Fruit fly (Drosophila melanogaster) whole organism, embryonic: ENCODE data around the gene Sem1.

Source experiments
- C15 ChIP-seq: fragments of 200-800 bp; sonication (Bioruptor generic); IDR thresholded peaks from 3 replicates; pipeline ENCODE4 v1.3.6; 2022; ENCODE audit warnings: missing biosample characterization, missing genetic modification characterization
- CG10147 ChIP-seq: fragments of 200-800 bp; sonication (Bioruptor generic); optimal IDR thresholded peaks from 2 replicates; lab custom pipeline; 2019; ENCODE audit warnings: missing biosample characterization, mild to moderate bottlenecking, missing genetic modification characterization, moderate library complexity
- CG1233 ChIP-seq: fragments of 200-800 bp; sonication (Bioruptor generic); optimal IDR thresholded peaks from 4 replicates; lab custom pipeline; 2018; ENCODE audit warnings: missing biosample characterization, mild to moderate bottlenecking, missing genetic modification characterization
- CG13296 ChIP-seq: fragments of 200-800 bp; sonication (Bioruptor generic); optimal IDR thresholded peaks from 3 replicates; lab custom pipeline; 2018; ENCODE audit warnings: missing biosample characterization, mild to moderate bottlenecking, missing genetic modification characterization
- CG1603 ChIP-seq: fragments of 200-800 bp; sonication (Bioruptor generic); optimal IDR thresholded peaks from 2 replicates; lab custom pipeline; 2019; ENCODE audit warnings: missing biosample characterization, mild to moderate bottlenecking, missing genetic modification characterization, moderate library complexity
- CG16779 ChIP-seq: fragments of 200-800 bp; sonication (Bioruptor generic); IDR thresholded peaks from 2 replicates; pipeline ENCODE4 v1.3.6; 2022; ENCODE audit warnings: missing biosample characterization, missing genetic modification characterization
- CG17912 ChIP-seq: fragments of 200-800 bp; sonication (Bioruptor generic); optimal IDR thresholded peaks from 2 replicates; lab custom pipeline; 2018; ENCODE audit warnings: missing biosample characterization, mild to moderate bottlenecking, missing genetic modification characterization
- CG2116 ChIP-seq: fragments of 200-800 bp; sonication (Bioruptor generic); optimal IDR thresholded peaks from 3 replicates; lab custom pipeline; 2018; ENCODE audit warnings: missing biosample characterization, mild to moderate bottlenecking, missing genetic modification characterization
- CG2199 ChIP-seq: fragments of 200-800 bp; sonication (Bioruptor generic); IDR thresholded peaks from 3 replicates; pipeline ENCODE4 v1.3.6; 2022; ENCODE audit warnings: missing biosample characterization, missing genetic modification characterization
- CG31365 ChIP-seq: fragments of 200-800 bp; sonication (Bioruptor generic); optimal IDR thresholded peaks from 2 replicates; lab custom pipeline; 2018; ENCODE audit warnings: missing biosample characterization, mild to moderate bottlenecking, missing genetic modification characterization
- CG32767 ChIP-seq: fragments of 200-800 bp; sonication (Bioruptor generic); IDR thresholded peaks from 2 replicates; pipeline ENCODE4 v1.3.6; 2022; ENCODE audit warnings: missing biosample characterization, missing genetic modification characterization
- CG33213 ChIP-seq: fragments of 200-800 bp; sonication (Bioruptor generic); optimal IDR thresholded peaks from 3 replicates; lab custom pipeline; 2016; ENCODE audit warnings: missing biosample characterization, missing genetic modification characterization
- CG3847 ChIP-seq: fragments of 200-800 bp; sonication (Bioruptor generic); IDR thresholded peaks from 2 replicates; pipeline ENCODE4 v1.3.6; 2022; ENCODE audit warnings: missing biosample characterization, missing genetic modification characterization
- CG4424 ChIP-seq: fragments of 200-800 bp; sonication (Bioruptor generic); optimal IDR thresholded peaks from 3 replicates; lab custom pipeline; 2016; ENCODE audit warnings: missing biosample characterization, missing genetic modification characterization
- CG4854 ChIP-seq: fragments of 200-800 bp; sonication (Bioruptor generic); optimal IDR thresholded peaks from 2 replicates; lab custom pipeline; 2016; ENCODE audit warnings: missing biosample characterization, missing genetic modification characterization, inconsistent platforms
- CG8089 ChIP-seq: fragments of 200-800 bp; sonication (Bioruptor generic); optimal IDR thresholded peaks from 3 replicates; lab custom pipeline; 2016; ENCODE audit warnings: missing biosample characterization, missing genetic modification characterization
- CG8478 ChIP-seq: fragments of >200 bp; optimal IDR thresholded peaks from 2 replicates; lab custom pipeline; 2018
- CG9437 ChIP-seq: fragments of 200-800 bp; sonication (Bioruptor generic); optimal IDR thresholded peaks from 2 replicates; lab custom pipeline; 2018; ENCODE audit warnings: missing biosample characterization, mild to moderate bottlenecking, missing genetic modification characterization
- CG9876 ChIP-seq: fragments of 200-800 bp; sonication (Bioruptor generic); optimal IDR thresholded peaks from 2 replicates; lab custom pipeline; 2016; ENCODE audit warnings: missing biosample characterization, missing genetic modification characterization
- CHES-1-like ChIP-seq: fragments of 200-800 bp; sonication (Bioruptor generic); optimal IDR thresholded peaks from 2 replicates; lab custom pipeline; 2016; ENCODE audit warnings: missing biosample characterization, missing genetic modification characterization
- Camta ChIP-seq: fragments of 200-800 bp; sonication (Bioruptor generic); optimal IDR thresholded peaks from 2 replicates; lab custom pipeline; 2016; ENCODE audit warnings: missing biosample characterization, missing genetic modification characterization
- Dbx ChIP-seq: fragments of 200-800 bp; sonication (Bioruptor generic); IDR thresholded peaks from 3 replicates; pipeline ENCODE4 v1.3.6; 2022; ENCODE audit warnings: missing biosample characterization, missing genetic modification characterization
- Doc2 ChIP-seq: fragments of 200-800 bp; sonication (Bioruptor generic); IDR thresholded peaks from 2 replicates; pipeline ENCODE4 v1.3.6; 2022; ENCODE audit warnings: missing biosample characterization, missing genetic modification characterization
- E2f2 ChIP-seq: fragments of 200-800 bp; sonication (Bioruptor generic); IDR thresholded peaks from 2 replicates; pipeline ENCODE4 v1.3.6; 2022; ENCODE audit warnings: missing biosample characterization, missing genetic modification characterization
- ERR ChIP-seq: fragments of 200-800 bp; sonication (Bioruptor generic); optimal IDR thresholded peaks from 2 replicates; lab custom pipeline; 2016; ENCODE audit warnings: missing biosample characterization, missing genetic modification characterization
- Rfx ChIP-seq: fragments of 200-800 bp; sonication (Bioruptor generic); IDR thresholded peaks from 2 replicates; pipeline ENCODE4 v1.3.6; 2022; ENCODE audit warnings: missing biosample characterization, missing genetic modification characterization
- Sry-β ChIP-seq: fragments of 200-800 bp; sonication (Bioruptor generic); optimal IDR thresholded peaks from 2 replicates; lab custom pipeline; 2018; ENCODE audit warnings: missing biosample characterization, mild to moderate bottlenecking, missing genetic modification characterization, moderate library complexity
- ac ChIP-seq: fragments of 200-800 bp; sonication (Bioruptor generic); optimal IDR thresholded peaks from 3 replicates; lab custom pipeline; 2017; ENCODE audit warnings: missing biosample characterization, mild to moderate bottlenecking, missing genetic modification characterization
- aop ChIP-seq: fragments of 200-800 bp; sonication (Bioruptor generic); IDR thresholded peaks from 2 replicates; pipeline ENCODE4 v1.3.6; 2022; ENCODE audit warnings: missing biosample characterization, missing genetic modification characterization
- caup ChIP-seq: fragments of 200-800 bp; sonication (Bioruptor generic); optimal IDR thresholded peaks from 3 replicates; lab custom pipeline; 2017; ENCODE audit warnings: missing biosample characterization, mild to moderate bottlenecking, missing genetic modification characterization, moderate library complexity; ENCODE audit not compliant: severe bottlenecking
- chinmo ChIP-seq: fragments of 200-800 bp; sonication (Bioruptor generic); IDR thresholded peaks from 4 replicates; pipeline ENCODE4 v1.3.6; 2022; ENCODE audit warnings: missing biosample characterization, missing genetic modification characterization; ENCODE audit not compliant: partially characterized antibody
- crc ChIP-seq: fragments of 200-800 bp; sonication (Bioruptor generic); optimal IDR thresholded peaks from 2 replicates; lab custom pipeline; 2016; ENCODE audit warnings: missing biosample characterization, missing genetic modification characterization
- cwo ChIP-seq: fragments of 200-800 bp; sonication (Bioruptor generic); optimal IDR thresholded peaks from 3 replicates; lab custom pipeline; 2017; ENCODE audit warnings: missing biosample characterization, missing genetic modification characterization, mild to moderate bottlenecking, moderate library complexity, missing genetic modification reagents
- danr ChIP-seq: fragments of 200-800 bp; sonication (Bioruptor generic); IDR thresholded peaks from 2 replicates; pipeline ENCODE4 v1.3.6; 2022; ENCODE audit warnings: missing biosample characterization, missing genetic modification characterization
- dpn ChIP-seq, 2 experiments: fragments of 200-800 bp; sonication (Bioruptor generic); optimal IDR thresholded peaks; 3 replicates each; lab custom pipeline; 2016; ENCODE audit warnings: missing biosample characterization in 2 of 2, missing genetic modification characterization in 2 of 2
- fd64A ChIP-seq: fragments of 200-800 bp; sonication (Bioruptor generic); optimal IDR thresholded peaks from 3 replicates; lab custom pipeline; 2018; ENCODE audit warnings: missing biosample characterization, mild to moderate bottlenecking, missing genetic modification characterization
- grau ChIP-seq: fragments of 200-800 bp; optimal IDR thresholded peaks from 3 replicates; lab custom pipeline; 2019; ENCODE audit warnings: missing biosample characterization, mild to moderate bottlenecking, missing genetic modification characterization, moderate library complexity
- grn ChIP-seq: fragments of 200-800 bp; sonication (Bioruptor generic); optimal IDR thresholded peaks from 3 replicates; lab custom pipeline; 2017; ENCODE audit warnings: missing biosample characterization, missing genetic modification characterization
- gro ChIP-seq: fragments of 200-800 bp; sonication (Bioruptor generic); optimal IDR thresholded peaks from 2 replicates; lab custom pipeline; 2016; ENCODE audit warnings: missing biosample characterization, missing genetic modification characterization
- ham ChIP-seq: fragments of 200-800 bp; sonication (Bioruptor generic); IDR thresholded peaks from 2 replicates; pipeline ENCODE4 v1.3.6; 2022; ENCODE audit warnings: missing biosample characterization, missing genetic modification characterization
- klu ChIP-seq: fragments of 200-800 bp; sonication (Bioruptor generic); IDR thresholded peaks from 2 replicates; pipeline ENCODE4 v1.3.6; 2022; ENCODE audit warnings: missing biosample characterization, missing genetic modification characterization
- mam ChIP-seq: fragments of 200-800 bp; sonication (Bioruptor generic); optimal IDR thresholded peaks from 3 replicates; lab custom pipeline; 2016; ENCODE audit warnings: missing biosample characterization, missing genetic modification characterization
- odd ChIP-seq: fragments of 200-800 bp; sonication (Bioruptor generic); optimal IDR thresholded peaks from 2 replicates; lab custom pipeline; 2017; ENCODE audit warnings: missing biosample characterization, mild to moderate bottlenecking, missing genetic modification characterization
- onecut ChIP-seq: fragments of 200-800 bp; sonication (Bioruptor generic); IDR thresholded peaks from 2 replicates; pipeline ENCODE4 v1.3.6; 2022; ENCODE audit warnings: missing biosample characterization, missing genetic modification characterization
- p53 ChIP-seq: fragments of 200-800 bp; sonication (Bioruptor generic); optimal IDR thresholded peaks from 2 replicates; lab custom pipeline; 2016; ENCODE audit warnings: missing biosample characterization, missing genetic modification characterization
- pros ChIP-seq: fragments of 200-800 bp; sonication (Bioruptor generic); optimal IDR thresholded peaks from 3 replicates; lab custom pipeline; 2019; ENCODE audit warnings: missing biosample characterization, mild to moderate bottlenecking, missing genetic modification characterization, moderate library complexity
- ranshi ChIP-seq: fragments of 200-800 bp; sonication (Bioruptor generic); IDR thresholded peaks from 2 replicates; pipeline ENCODE4 v1.3.6; 2022; ENCODE audit warnings: missing biosample characterization, missing genetic modification characterization
- repo ChIP-seq: fragments of 200-800 bp; sonication (Bioruptor generic); optimal IDR thresholded peaks from 2 replicates; lab custom pipeline; 2016; ENCODE audit warnings: missing biosample characterization, missing genetic modification characterization
- sens ChIP-seq: fragments of 200-800 bp; sonication (Bioruptor generic); peaks from one replicate; lab custom pipeline; 2016; ENCODE audit warnings: missing biosample characterization, missing genetic modification characterization
- shn ChIP-seq: fragments of 200-800 bp; sonication (Bioruptor generic); optimal IDR thresholded peaks from 3 replicates; lab custom pipeline; 2016; ENCODE audit warnings: missing biosample characterization, missing genetic modification characterization
- sr ChIP-seq: fragments of 200-800 bp; sonication (Bioruptor generic); IDR thresholded peaks from 3 replicates; pipeline ENCODE4 v1.3.6; 2022; ENCODE audit warnings: missing biosample characterization, missing genetic modification characterization
- zfh1 ChIP-seq: fragments of 200-800 bp; sonication (Bioruptor generic); IDR thresholded peaks from 3 replicates; pipeline ENCODE4 v1.3.6; 2022; ENCODE audit warnings: missing biosample characterization, missing genetic modification characterization

Sem1 gene

DNA sequence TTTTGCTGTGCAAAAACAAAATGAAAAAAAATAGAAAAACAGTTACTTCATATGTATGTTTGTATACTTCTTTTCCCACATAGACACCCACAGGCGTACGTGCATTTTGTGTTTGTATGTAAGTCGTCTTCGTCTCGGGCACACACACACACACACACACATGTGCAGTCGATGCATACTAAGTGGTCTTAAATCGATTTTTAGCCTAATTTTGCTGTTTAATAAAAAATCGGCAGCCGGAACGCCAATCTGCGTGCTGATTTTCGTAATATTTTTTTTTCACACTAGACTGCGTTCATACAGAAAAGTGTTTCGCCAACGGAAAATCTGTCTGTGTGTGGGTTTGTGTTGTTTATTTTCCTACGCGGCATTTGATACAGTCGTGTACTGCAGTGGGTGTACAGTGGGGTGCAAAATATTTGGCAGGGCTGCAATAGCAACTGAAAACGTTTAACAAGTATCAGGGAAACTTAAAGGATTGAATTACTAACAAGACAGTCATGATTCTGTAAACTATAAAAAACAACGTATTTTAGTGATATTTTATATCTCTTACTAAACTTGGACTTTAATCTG is 30.6 kb upstream of the Sem1 start (continued):
- TF ChIP-seq cwo (GFP tag; lab: Kevin White, UChicago), result no peak
- TF ChIP-seq mam (GFP tag; lab: Kevin White, UChicago), result peak; percentile 59
- TF ChIP-seq CG4424 (GFP tag; lab: Kevin White, UChicago), result peak; percentile 16
- peak; percentile 27 for TF ChIP-seq CG13296 (GFP tag; lab: Kevin White, UChicago)
- peak; percentile 22 to 32 for TF ChIP-seq dpn (GFP tag; optimal IDR thresholded peaks at IDR 0.05; lab: Kevin White, UChicago)
- peak; percentile 32 for TF ChIP-seq ERR (GFP tag; lab: Kevin White, UChicago)
- no peak for TF ChIP-seq CG31365 (tag; lab: Kevin White, UChicago)
- TF ChIP-seq repo (GFP tag; lab: Kevin White, UChicago), result peak; percentile 35
- TF ChIP-seq CG1603 (tag; lab: Kevin White, UChicago), result peak; percentile 45
- peak; percentile 34; the same call in 1 of the 3 replicates for TF ChIP-seq Dbx (GFP tag; lab: Robert Waterston, UW)
- peak; percentile 4 for TF ChIP-seq fd64A (GFP tag; lab: Kevin White, UChicago)
- peak; percentile 92 for TF ChIP-seq sens (GFP tag; lab: Kevin White, UChicago)
- TF ChIP-seq CG3847 (GFP tag; lab: Robert Waterston, UW), result 0 out of 2 replicates have a peak, but pooled peaks have one; percentile 23
- peak; percentile 92 for TF ChIP-seq chinmo (GFP tag; lab: Robert Waterston, UW)
- TF ChIP-seq gro (GFP tag; lab: Kevin White, UChicago), result peak; percentile 55
- TF ChIP-seq aop (GFP tag; lab: Robert Waterston, UW), result no peak
- no peak for TF ChIP-seq CG2116 (GFP tag; lab: Kevin White, UChicago)
- no peak for TF ChIP-seq CG32767 (GFP tag; lab: Robert Waterston, UW)
- peak; percentile 83 for TF ChIP-seq CG8478 (lab: Kevin White, UChicago)
- peak; percentile 62 for TF ChIP-seq Rfx
- TF ChIP-seq sr (GFP tag; lab: Robert Waterston, UW), result peak; percentile 70; the same call in 2 of the 3 replicates
- no peak for TF ChIP-seq CG9876 (GFP tag; lab: Kevin White, UChicago)
- peak; percentile 7 for TF ChIP-seq CG10147 (GFP tag; lab: Kevin White, UChicago)
- TF ChIP-seq CG33213 (GFP tag; lab: Kevin White, UChicago), result peak; percentile 21
- TF ChIP-seq zfh1 (GFP tag; lab: Robert Waterston, UW), result peak; percentile 65; the same call in 2 of the 3 replicates
- no peak for TF ChIP-seq shn (GFP tag; lab: Kevin White, UChicago)
- peak; percentile 32; the same call in 1 of the 2 replicates for TF ChIP-seq E2f2
- peak; percentile 6 for TF ChIP-seq grau
- TF ChIP-seq CG16779 (GFP tag; lab: Robert Waterston, UW), result no peak
- no peak for TF ChIP-seq grn (GFP tag; lab: Kevin White, UChicago)
- TF ChIP-seq CG4854, result no peak
- peak; percentile 3 for TF ChIP-seq Camta (GFP tag; lab: Kevin White, UChicago)
- TF ChIP-seq CG1233, result peak; percentile 37
- no peak for TF ChIP-seq C15 (GFP tag; lab: Robert Waterston, UW)
- TF ChIP-seq ham (GFP tag; lab: Robert Waterston, UW), result no peak
- peak; percentile 34 for TF ChIP-seq CG17912 (GFP tag; lab: Kevin White, UChicago)
- no peak for TF ChIP-seq CG2199 (GFP tag; lab: Robert Waterston, UW)
- no peak for TF ChIP-seq p53 (GFP tag; lab: Kevin White, UChicago)
- peak; percentile 17 for TF ChIP-seq caup (GFP tag; lab: Kevin White, UChicago)
- TF ChIP-seq Sry-β, result no peak
- no peak for TF ChIP-seq CG9437 (GFP tag; lab: Kevin White, UChicago)
- TF ChIP-seq CHES-1-like (GFP tag; lab: Kevin White, UChicago), result peak; percentile 6
- TF ChIP-seq klu (GFP tag; lab: Robert Waterston, UW), result no peak
- peak; percentile 82 for TF ChIP-seq onecut (GFP tag; lab: Robert Waterston, UW)
- TF ChIP-seq danr, result no peak
- peak; percentile 16 for TF ChIP-seq CG8089 (GFP tag; lab: Kevin White, UChicago)
- no peak for TF ChIP-seq Doc2 (GFP tag; lab: Robert Waterston, UW)
- TF ChIP-seq odd, result peak; percentile 27
- 0 out of 2 replicates have a peak, but pooled peaks have one; percentile 8 for TF ChIP-seq ranshi (GFP tag; lab: Robert Waterston, UW)
- TF ChIP-seq pros (GFP tag; lab: Kevin White, UChicago), result peak; percentile 19
- no peak for TF ChIP-seq ac (GFP tag; lab: Kevin White, UChicago)
- peak; percentile 31 for TF ChIP-seq crc
